Worm (Caenorhabditis elegans) whole organism, mixed stage, embryonic: Measurements from ENCODE around the gene glb-24.

Source experiments
- M03D4.4 ChIP-seq: sonication (generic microtip); optimal IDR thresholded peaks from 2 replicates; lab custom pipeline; 2017; ENCODE audit warnings: mild to moderate bottlenecking, missing genetic modification characterization, missing compliant biosample characterization
- bed-3 ChIP-seq: fragments of 200-800 bp; sonication (Bioruptor generic); optimal IDR thresholded peaks from 3 replicates; lab custom pipeline; 2018; ENCODE audit warnings: mild to moderate bottlenecking, missing genetic modification characterization, moderate library complexity, missing compliant biosample characterization
- blmp-1 ChIP-seq: fragments of 150-350 bp; optimal IDR thresholded peaks from 2 replicates; lab custom pipeline; 2014; ENCODE audit warnings: missing biosample characterization, missing genetic modification characterization
- ceh-39 ChIP-seq: fragments of 150-350 bp; optimal IDR thresholded peaks from 2 replicates; lab custom pipeline; 2014; ENCODE audit warnings: missing biosample characterization, missing genetic modification characterization
- ceh-43 ChIP-seq: fragments of 200-800 bp; sonication (Bioruptor generic); optimal IDR thresholded peaks from 2 replicates; lab custom pipeline; 2018; ENCODE audit warnings: mild to moderate bottlenecking, missing genetic modification characterization, moderate library complexity, missing compliant biosample characterization
- ceh-83 ChIP-seq: fragments of 200-800 bp; sonication (Bioruptor generic); optimal IDR thresholded peaks from 2 replicates; lab custom pipeline; 2018; ENCODE audit warnings: mild to moderate bottlenecking, missing genetic modification characterization, missing compliant biosample characterization
- ces-1 ChIP-seq: fragments of 150-350 bp; optimal IDR thresholded peaks from 2 replicates; lab custom pipeline; 2014; ENCODE audit warnings: missing biosample characterization, missing genetic modification reagents, missing genetic modification characterization
- cnd-1 ChIP-seq: fragments of 200-800 bp; sonication (Bioruptor generic); optimal IDR thresholded peaks from 2 replicates; lab custom pipeline; 2018; ENCODE audit warnings: mild to moderate bottlenecking, missing genetic modification characterization, missing compliant biosample characterization
- elt-1 ChIP-seq: sonication (generic microtip); optimal IDR thresholded peaks from 2 replicates; lab custom pipeline; 2017; ENCODE audit warnings: missing genetic modification characterization, mild to moderate bottlenecking, missing compliant biosample characterization, antibody characterized with exemption, moderate library complexity, borderline replicate concordance; ENCODE audit not compliant: insufficient read depth
- elt-3 ChIP-seq: fragments of 150-350 bp; optimal IDR thresholded peaks from 2 replicates; lab custom pipeline; 2014; ENCODE audit warnings: missing biosample characterization, missing genetic modification characterization
- flh-1 ChIP-seq: fragments of 200-800 bp; sonication (Bioruptor generic); optimal IDR thresholded peaks from 2 replicates; lab custom pipeline; 2018; ENCODE audit warnings: mild to moderate bottlenecking, missing genetic modification characterization, moderate library complexity, missing compliant biosample characterization
- ham-2 ChIP-seq: fragments of 200-800 bp; sonication (Bioruptor generic); optimal IDR thresholded peaks from 2 replicates; lab custom pipeline; 2018; ENCODE audit warnings: mild to moderate bottlenecking, missing genetic modification characterization, missing compliant biosample characterization
- hlh-1 ChIP-seq: fragments of 150-350 bp; optimal IDR thresholded peaks from 2 replicates; lab custom pipeline; 2014; ENCODE audit warnings: missing biosample characterization, missing genetic modification reagents, missing genetic modification characterization
- lin-32 ChIP-seq: fragments of 200-800 bp; sonication (Bioruptor generic); optimal IDR thresholded peaks from 2 replicates; lab custom pipeline; 2018; ENCODE audit warnings: mild to moderate bottlenecking, missing genetic modification characterization, missing compliant biosample characterization
- lsy-2 ChIP-seq: fragments of 150-350 bp; optimal IDR thresholded peaks from 2 replicates; lab custom pipeline; 2014; ENCODE audit warnings: missing biosample characterization, missing genetic modification characterization
- mab-5 ChIP-seq: fragments of 150-350 bp; optimal IDR thresholded peaks from 2 replicates; lab custom pipeline; 2014; ENCODE audit warnings: missing biosample characterization, missing genetic modification characterization
- mep-1 ChIP-seq: fragments of 150-350 bp; optimal IDR thresholded peaks from 2 replicates; lab custom pipeline; 2017; ENCODE audit warnings: missing biosample characterization, missing genetic modification reagents, missing genetic modification characterization, inconsistent platforms
- mls-2 ChIP-seq: sonication (generic microtip); optimal IDR thresholded peaks from 2 replicates; lab custom pipeline; 2016; ENCODE audit warnings: mild to moderate bottlenecking, missing genetic modification characterization, moderate library complexity, missing compliant biosample characterization
- nhr-12 ChIP-seq: fragments of 150-350 bp; optimal IDR thresholded peaks from 2 replicates; lab custom pipeline; 2014; ENCODE audit warnings: missing biosample characterization, missing genetic modification characterization
- nhr-237 ChIP-seq: fragments of 150-350 bp; optimal IDR thresholded peaks from 2 replicates; lab custom pipeline; 2014; ENCODE audit warnings: missing biosample characterization, missing genetic modification characterization
- nhr-28 ChIP-seq: fragments of 150-350 bp; optimal IDR thresholded peaks from 2 replicates; lab custom pipeline; 2014; ENCODE audit warnings: missing biosample characterization, missing genetic modification characterization
- nhr-76 ChIP-seq: sonication (generic microtip); optimal IDR thresholded peaks from 2 replicates; lab custom pipeline; 2017; ENCODE audit warnings: missing biosample characterization, missing genetic modification characterization
- pha-4 ChIP-seq: fragments of 150-350 bp; optimal IDR thresholded peaks from 2 replicates; lab custom pipeline; 2018; ENCODE audit warnings: missing biosample characterization, missing genetic modification reagents, missing genetic modification characterization
- sem-2 ChIP-seq: fragments of 200-800 bp; sonication (Bioruptor generic); optimal IDR thresholded peaks from 2 replicates; lab custom pipeline; 2018; ENCODE audit warnings: mild to moderate bottlenecking, missing genetic modification characterization, missing compliant biosample characterization
- sptf-1 ChIP-seq: sonication (generic microtip); optimal IDR thresholded peaks from 2 replicates; lab custom pipeline; 2017; ENCODE audit warnings: mild to moderate bottlenecking, missing genetic modification characterization, moderate library complexity, missing compliant biosample characterization
- tbx-8 ChIP-seq: fragments of 200-800 bp; sonication (Bioruptor generic); optimal IDR thresholded peaks from 2 replicates; lab custom pipeline; 2018; ENCODE audit warnings: mild to moderate bottlenecking, missing genetic modification characterization, moderate library complexity, missing compliant biosample characterization
- unc-120 ChIP-seq: sonication (generic microtip); optimal IDR thresholded peaks from 2 replicates; lab custom pipeline; 2017; ENCODE audit warnings: missing genetic modification characterization, missing compliant biosample characterization; ENCODE audit not compliant: poor library complexity, severe bottlenecking
- unc-39 ChIP-seq: fragments of 150-350 bp; optimal IDR thresholded peaks from 2 replicates; lab custom pipeline; 2014; ENCODE audit warnings: missing biosample characterization, missing genetic modification characterization
- unc-62 ChIP-seq: fragments of 150-350 bp; optimal IDR thresholded peaks from 2 replicates; lab custom pipeline; 2014; ENCODE audit warnings: missing biosample characterization, missing genetic modification reagents, missing genetic modification characterization
- zip-8 ChIP-seq: fragments of 150-350 bp; optimal IDR thresholded peaks from 2 replicates; lab custom pipeline; 2014; ENCODE audit warnings: missing biosample characterization, missing genetic modification characterization

glb-24 gene

ce11 chrV:12885860-12886259 lies at the start of gene glb-24:
Gene glb-24 (minus strand): TSS chrV:12885960.
- no peak for TF ChIP-seq unc-39 (tag; lab: Kevin White, UChicago)

ce11 chrV:12934976-12935375 lies 49.2 kb upstream of the glb-24 start, which contains the start of gene T16G1.7:
Gene T16G1.7 (minus strand): TSS chrV:12935112.
- TF ChIP-seq nhr-76 (tag; lab: Kevin White, UChicago) (no peak), ceh-39 (no peak), unc-120 (tag; lab: Kevin White, UChicago) (no peak), hlh-1 (tag; lab: Kevin White, UChicago) (no peak), nhr-237 (no peak), ceh-43 (no peak), bed-3 (GFP tag; lab: Kevin White, UChicago) (no peak), mls-2 (tag; lab: Kevin White, UChicago) (no peak), M03D4.4 (tag; lab: Kevin White, UChicago) (no peak)

DNA sequence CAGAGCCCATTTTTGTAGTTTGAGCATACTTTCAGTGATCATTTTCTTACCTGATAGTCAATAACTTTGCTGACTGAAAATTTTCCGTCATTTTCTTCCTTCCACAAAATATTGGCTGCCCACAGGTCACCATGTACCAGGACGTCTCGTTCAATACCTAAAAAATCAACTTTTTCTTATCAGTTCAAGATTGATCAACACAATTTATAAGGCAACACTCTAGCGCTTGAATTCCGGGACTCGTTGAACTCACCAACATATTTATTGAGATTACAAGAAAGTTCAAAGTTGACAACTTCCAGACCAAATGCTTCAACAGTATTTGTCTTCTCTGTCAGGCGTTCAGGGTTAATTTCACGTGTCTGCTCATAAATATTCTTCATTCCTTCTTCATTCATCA lies 47.9 kb upstream of the glb-24 start:
- TF ChIP-seq zip-8: no peak
- no peak for TF ChIP-seq cnd-1 (tag; lab: Kevin White, UChicago)
- TF ChIP-seq hlh-1 (tag; lab: Kevin White, UChicago): no peak
- TF ChIP-seq nhr-12 (tag; lab: Kevin White, UChicago): no peak
- no peak for TF ChIP-seq nhr-28 (tag; lab: Kevin White, UChicago)
- no peak for TF ChIP-seq elt-3 (tag; lab: Kevin White, UChicago)
- TF ChIP-seq bed-3 (GFP tag; lab: Kevin White, UChicago): no peak
- no peak for TF ChIP-seq sem-2 (GFP tag; lab: Kevin White, UChicago)
- TF ChIP-seq unc-39 (tag; lab: Kevin White, UChicago): no peak
- TF ChIP-seq ces-1: no peak
- no peak for TF ChIP-seq lin-32 (GFP tag; lab: Kevin White, UChicago)
- TF ChIP-seq nhr-237: no peak
- no peak for TF ChIP-seq M03D4.4 (tag; lab: Kevin White, UChicago)

- TF ChIP-seq sptf-1 (tag; lab: Kevin White, UChicago) (no peak), blmp-1 (tag; lab: Kevin White, UChicago) (peak; percentile 24)
These were observed 43.3 kb upstream of the glb-24 start, which contains the start of gene T16G1.2 for ce11 chrV:12928929-12929532. Gene T16G1.2 (plus strand): TSS chrV:12929482.

DNA sequence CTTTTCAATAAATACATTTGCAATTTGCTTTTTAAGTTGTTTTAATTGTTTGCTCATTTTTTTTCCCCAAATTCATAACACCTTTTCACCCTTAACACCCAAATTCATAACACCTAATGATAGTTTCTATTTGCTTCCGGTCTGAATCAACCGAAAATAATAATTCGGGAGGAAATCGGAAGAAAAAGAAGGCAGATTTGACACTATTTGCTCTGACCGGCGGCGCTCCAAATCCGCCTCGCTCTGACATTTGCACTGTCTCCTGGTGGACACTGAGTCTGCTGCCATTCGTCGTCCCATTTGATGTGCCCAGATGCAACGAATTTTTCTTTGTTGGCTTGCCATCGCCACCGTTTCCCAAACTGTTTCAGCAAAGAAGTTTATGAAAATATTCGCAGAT lies 38.4 kb upstream of the glb-24 start, which contains the start of gene pqn-67:
Gene pqn-67 (plus strand): TSS at position 301 of the 400 bp plus-strand sequence.
- no peak for TF ChIP-seq ceh-83 (GFP tag; lab: Kevin White, UChicago)
- TF ChIP-seq ceh-43: no peak
- no peak for TF ChIP-seq ceh-39
- no peak for TF ChIP-seq flh-1 (GFP tag; lab: Kevin White, UChicago)
- no peak for TF ChIP-seq mep-1 (tag; lab: Kevin White, UChicago)
- TF ChIP-seq, all 35 proteins: peak for 0

DNA sequence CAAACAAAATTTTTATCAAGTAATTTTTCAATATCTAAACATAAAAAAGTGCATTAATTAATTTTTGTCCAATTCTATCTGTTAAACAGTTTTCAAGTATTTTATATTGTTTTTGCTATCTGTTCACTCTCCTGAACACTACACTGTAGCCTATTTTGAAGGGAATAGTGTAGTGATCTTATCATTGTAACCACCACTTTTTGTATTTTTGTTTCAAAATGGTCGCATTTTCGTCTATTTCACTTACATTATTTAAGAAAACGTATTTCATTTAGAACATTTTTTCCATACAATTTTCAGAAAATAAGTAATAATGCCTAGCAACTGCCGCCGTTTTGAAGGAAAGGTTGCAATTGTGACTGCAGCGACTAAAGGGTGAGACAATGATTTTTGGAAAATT lies 36.5 kb upstream of the glb-24 start, which contains the start of gene dhrs-4:
Gene dhrs-4 (plus strand): TSS at position 301 of the 400 bp plus-strand sequence.
- no peak for TF ChIP-seq elt-1 (tag; lab: Kevin White, UChicago)
- TF ChIP-seq M03D4.4 (tag; lab: Kevin White, UChicago): no peak
- no peak for TF ChIP-seq flh-1 (GFP tag; lab: Kevin White, UChicago)
- no peak for TF ChIP-seq ceh-43
- no peak for TF ChIP-seq pha-4 (tag; lab: Kevin White, UChicago)
- no peak for TF ChIP-seq ceh-39
- no peak for TF ChIP-seq nhr-76 (tag; lab: Kevin White, UChicago)
- TF ChIP-seq unc-62 (GFP tag; lab: Kevin White, UChicago): no peak
- no peak for TF ChIP-seq mab-5 (tag; lab: Kevin White, UChicago)
- no peak for TF ChIP-seq sem-2 (GFP tag; lab: Kevin White, UChicago)
- no peak for TF ChIP-seq tbx-8 (GFP tag; lab: Kevin White, UChicago)
- no peak for TF ChIP-seq blmp-1 (tag; lab: Kevin White, UChicago)
- TF ChIP-seq ham-2 (GFP tag; lab: Kevin White, UChicago): no peak
- no peak for TF ChIP-seq lsy-2 (tag; lab: Kevin White, UChicago)
- TF ChIP-seq nhr-12 (tag; lab: Kevin White, UChicago): no peak
- no peak for TF ChIP-seq lin-32 (GFP tag; lab: Kevin White, UChicago)
